Worm (Caenorhabditis elegans): ENCODE results near the gene T11F9.1.
A peak's percentile ranks its signal among the peaks of the same experiment; 100 is the strongest.
"Not testable (repeated sequence)": the region's sequence is repeated elsewhere in the genome, so short reads cannot be mapped to it uniquely, and the experiment has no call there.

Gene T11F9.1

DNA sequence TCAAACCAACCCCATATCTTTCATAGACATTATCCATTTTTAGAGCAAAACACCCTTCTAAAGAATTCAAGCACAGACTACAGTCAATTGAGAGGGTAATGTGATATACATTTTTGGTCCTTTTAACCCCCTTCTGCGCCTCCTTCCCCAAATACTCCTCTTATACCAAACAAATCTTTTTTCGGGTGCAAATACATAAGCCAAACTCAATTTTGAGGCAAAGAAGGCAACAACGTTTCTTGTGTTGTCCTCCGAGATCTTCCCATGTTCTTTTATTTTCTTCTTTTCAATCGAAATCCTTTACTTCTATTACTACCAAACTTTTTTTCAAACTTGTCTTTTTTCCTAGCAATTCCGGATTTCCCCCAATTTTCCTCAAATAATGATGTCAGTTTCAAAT, 4.4 kb upstream of the T11F9.1 start:
- TF ChIP-seq efl-3 (GFP tag; optimal IDR thresholded peaks at IDR 0.05) (no peak), lin-14 (GFP tag; optimal IDR thresholded peaks at IDR 0.05) (peak; percentile 44)

ce11 chrV:11462963-11463453, 3.7 kb downstream of the T11F9.1 start, which contains the start of gene zipt-16:
Gene zipt-16 (plus strand): TSS chrV:11463013.
- no peak for TF ChIP-seq pqm-1 (tag; optimal IDR thresholded peaks at IDR 0.05)
- no peak for TF ChIP-seq mab-9 (GFP tag; IDR thresholded peaks at IDR 0.05)
- peak; percentile 60 for TF ChIP-seq nhr-85 (tag)
- TF ChIP-seq lin-14 (GFP tag; optimal IDR thresholded peaks at IDR 0.05), result peak; percentile 19
- TF ChIP-seq blmp-1 (tag; optimal IDR thresholded peaks at IDR 0.05), result peak; percentile 12
- TF ChIP-seq F16B12.6 (tag; optimal IDR thresholded peaks at IDR 0.05), result no peak

- TF ChIP-seq unc-86 (tag; optimal IDR thresholded peaks at IDR 0.05) (no peak), lin-14 (GFP tag; optimal IDR thresholded peaks at IDR 0.05) (no peak), elt-2 (tag; optimal IDR thresholded peaks at IDR 0.05) (peak; percentile 93), nhr-90 (tag; optimal IDR thresholded peaks at IDR 0.05; ENCODE audit: poor library complexity) (peak; percentile 2), snu-23 (GFP tag; optimal IDR thresholded peaks at IDR 0.05) (no peak), pqm-1 (tag; optimal IDR thresholded peaks at IDR 0.05) (peak; percentile 10), nhr-20 (tag; optimal IDR thresholded peaks at IDR 0.05) (peak; percentile 38), lin-35 (GFP tag; optimal IDR thresholded peaks at IDR 0.05) (peak in 1 of 2 experiments; percentile 24), efl-1 (optimal IDR thresholded peaks at IDR 0.05) (no peak), efl-1 (GFP tag; optimal IDR thresholded peaks at IDR 0.05 in 1 of 2) (peak in 1 of 2 experiments; percentile 78)
Measured at ce11 chrV:11470210-11470713, 10.9 kb downstream of the T11F9.1 start, which contains the start of gene aat-6. Gene aat-6 (minus strand): TSS chrV:11470663.

ce11 chrV:11472209-11472608, 12.9 kb downstream of the T11F9.1 start, which contains the start of the genes nas-20 and nas-21:
Gene nas-20 (minus strand): TSS chrV:11472309.
Gene nas-21 (plus strand): TSS chrV:11472564.
- TF ChIP-seq jun-1 (tag; optimal IDR thresholded peaks at IDR 0.05), result no peak
- TF ChIP-seq nhr-76 (tag; optimal IDR thresholded peaks at IDR 0.05), result no peak
- TF ChIP-seq pag-3 (tag; optimal IDR thresholded peaks at IDR 0.05; ENCODE audit: borderline replicate concordance, insufficient read depth), result no peak
- no peak for TF ChIP-seq sox-4 (tag; optimal IDR thresholded peaks at IDR 0.05)

DNA sequence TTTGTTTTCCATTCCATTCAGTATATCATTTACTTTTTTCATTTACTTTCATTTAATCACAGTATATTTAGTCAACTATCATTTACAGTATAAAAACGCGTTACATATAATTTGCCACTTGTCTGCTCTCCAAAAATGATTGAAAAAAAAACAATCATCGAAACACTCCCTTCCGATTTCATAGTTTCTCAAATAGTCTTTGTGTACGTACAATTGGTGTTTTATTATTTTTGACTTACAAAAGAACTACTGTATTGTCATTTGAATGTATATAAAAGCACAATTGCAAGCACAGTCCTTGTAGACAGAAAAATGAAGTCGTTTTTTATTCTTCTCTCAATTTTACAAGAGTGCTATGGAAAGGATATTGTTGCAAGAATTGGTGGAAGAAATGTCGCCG, 15.0 kb downstream of the T11F9.1 start, which contains the start of gene nas-22:
Gene nas-22, plus strand, starts transcription at position 301 of the 400 bp plus-strand sequence.
- no peak for TF ChIP-seq C04F5.9 (tag; optimal IDR thresholded peaks at IDR 0.05)
- TF ChIP-seq aly-2 (tag; optimal IDR thresholded peaks at IDR 0.05), result no peak
- TF ChIP-seq nhr-47 (tag; optimal IDR thresholded peaks at IDR 0.05), result no peak
- TF ChIP-seq nhr-11 (tag; optimal IDR thresholded peaks at IDR 0.05), result no peak
- no peak for TF ChIP-seq unc-98 (GFP tag; IDR thresholded peaks at IDR 0.05)

ce11 chrV:11475638-11476037, 16.3 kb downstream of the T11F9.1 start, which contains the start of gene T11F9.7:
Gene T11F9.7 (plus strand): TSS chrV:11475938.
- not testable (repeated sequence) for TF ChIP-seq swsn-7, zag-1, jun-1 (tag; optimal IDR thresholded peaks at IDR 0.05)

ce11 chrV:11479406-11479805, 20.1 kb downstream of the T11F9.1 start, which contains the start of gene T11F9.22:
Gene T11F9.22 (plus strand): TSS chrV:11479706.
- TF ChIP-seq efl-1 (optimal IDR thresholded peaks at IDR 0.05) (no peak), efl-1 (GFP tag; optimal IDR thresholded peaks at IDR 0.05 in 1 of 2) (peak in 1 of 2 experiments; percentile 64), efl-3 (GFP tag; optimal IDR thresholded peaks at IDR 0.05) (no peak)

DNA sequence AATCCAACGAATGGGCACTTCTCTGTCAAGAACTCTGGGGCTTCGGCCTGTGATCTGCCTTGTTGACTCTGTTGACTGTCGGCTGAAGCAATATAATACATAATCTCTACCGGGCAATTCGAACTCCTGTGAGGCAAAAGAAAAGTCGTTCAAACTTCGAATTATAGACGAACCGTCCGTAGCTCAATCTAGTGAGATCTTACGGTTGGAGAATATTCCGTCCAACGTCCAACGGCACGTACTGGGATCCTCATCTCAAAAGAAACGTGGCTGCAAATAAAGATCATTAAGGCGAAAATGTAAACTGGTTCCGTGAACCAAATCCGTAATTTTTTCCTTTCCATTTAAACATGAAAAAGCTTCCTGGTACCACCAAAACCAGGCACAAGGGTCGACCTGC, 21.4 kb downstream of the T11F9.1 start, which contains the start of gene T11F9.14:
Gene T11F9.14, minus strand, starts transcription at position 101 of the 400 bp plus-strand sequence.
- not testable (repeated sequence) for TF ChIP-seq nhr-12 (tag; optimal IDR thresholded peaks at IDR 0.05); lin-14 (GFP tag; optimal IDR thresholded peaks at IDR 0.05); fkh-4 (tag; optimal IDR thresholded peaks at IDR 0.05; ENCODE audit: borderline replicate concordance)

Data from whole organism, L1 larva.